Fruit fly (Drosophila melanogaster): ENCODE results near the gene frm.

DNA sequence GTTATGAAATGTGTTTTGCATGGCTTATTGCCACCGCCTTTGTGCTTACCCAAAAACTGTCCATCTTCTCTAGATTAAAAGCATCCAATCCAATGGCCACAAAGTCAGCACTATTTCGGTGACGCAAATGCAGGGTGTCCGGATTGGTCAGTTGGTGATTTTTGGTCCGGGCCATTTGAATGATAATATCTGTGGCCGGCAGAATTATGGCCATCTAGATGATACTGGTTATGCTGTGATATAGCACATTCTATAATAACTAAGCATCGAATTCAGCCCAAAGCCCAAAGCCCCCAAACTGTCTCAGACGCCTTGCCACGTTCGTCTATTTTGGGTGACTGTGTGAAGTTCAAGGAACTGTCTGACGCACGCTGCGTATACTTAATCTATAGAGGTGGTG, 5.2 kb upstream of the frm start:
- TF ChIP-seq CG8119 (GFP tag; IDR thresholded peaks at IDR 0.05) (no peak), fkh (GFP tag; optimal IDR thresholded peaks at IDR 0.05) (no peak), CG10669 (GFP tag; optimal IDR thresholded peaks at IDR 0.05) (no peak)

Measured in whole organism, prepupa.